Worm (Caenorhabditis elegans) whole organism, young adult: ENCODE measurements around the gene Y71H2AM.1.

Experiments used
- F55B11.4 ChIP-seq: sonication (generic microtip); optimal IDR thresholded peaks from 2 replicates; lab custom pipeline; 2016; ENCODE audit warnings: missing compliant biosample characterization, missing genetic modification characterization, borderline replicate concordance; ENCODE audit not compliant: insufficient read depth
- Y79H2A.3 ChIP-seq: fragments of 200-800 bp; sonication (Bioruptor generic); conservative IDR thresholded peaks from 2 replicates; pipeline ENCODE4 v1.3.6; 2022; ENCODE audit warnings: missing genetic modification reagents, missing genetic modification characterization, missing compliant biosample characterization
- ZK185.1 ChIP-seq: sonication (generic microtip); optimal IDR thresholded peaks from 2 replicates; lab custom pipeline; 2016; ENCODE audit warnings: mild to moderate bottlenecking, missing genetic modification characterization, missing compliant biosample characterization; ENCODE audit not compliant: poor library complexity, severe bottlenecking
- aptf-3 ChIP-seq: fragments of 200-800 bp; sonication (Bioruptor generic); IDR thresholded peaks from 2 replicates; pipeline ENCODE4 v1.3.6; 2022; ENCODE audit warnings: missing genetic modification characterization, missing compliant biosample characterization
- atf-7 ChIP-seq: sonication (generic microtip); optimal IDR thresholded peaks from 2 replicates; lab custom pipeline; 2017; ENCODE audit warnings: mild to moderate bottlenecking, missing genetic modification characterization, missing compliant biosample characterization
- cebp-1 ChIP-seq, 2 experiments: fragments of 200-800 bp in 1 of 2; sonication (Bioruptor generic) in 1 of 2; sonication (generic microtip) in 1 of 2; IDR thresholded peaks in 1 of 2; optimal IDR thresholded peaks in 1 of 2; 2 replicates each; pipeline versions ENCODE4 v1.3.6 to Lab custom; 2017 to 2022; ENCODE audit warnings: missing compliant biosample characterization in 2 of 2, missing genetic modification characterization in 2 of 2, mild to moderate bottlenecking in 1 of 2, missing genetic modification reagents in 1 of 2, moderate library complexity in 1 of 2
- ceh-27 ChIP-seq: fragments of 200-800 bp; sonication (Bioruptor generic); optimal IDR thresholded peaks from 2 replicates; lab custom pipeline; 2018; ENCODE audit warnings: mild to moderate bottlenecking, missing genetic modification characterization, moderate library complexity, missing compliant biosample characterization
- ceh-40 ChIP-seq: fragments of 200-800 bp; sonication (Bioruptor generic); IDR thresholded peaks from 2 replicates; pipeline ENCODE4 v1.3.6; 2022; ENCODE audit warnings: missing genetic modification characterization, missing compliant biosample characterization
- dpl-1 ChIP-seq: fragments of 150-350 bp; optimal IDR thresholded peaks from 2 replicates; lab custom pipeline; 2014; ENCODE audit warnings: missing biosample characterization, missing genetic modification reagents, missing genetic modification characterization
- efl-1 ChIP-seq: fragments of 150-350 bp; optimal IDR thresholded peaks from 2 replicates; lab custom pipeline; 2014; ENCODE audit warnings: missing biosample characterization, missing genetic modification reagents, missing genetic modification characterization
- egrh-3 ChIP-seq: fragments of 200-800 bp; sonication (Bioruptor generic); IDR thresholded peaks from 2 replicates; pipeline ENCODE4 v1.3.6; 2022; ENCODE audit warnings: missing genetic modification reagents, missing genetic modification characterization, missing compliant biosample characterization
- ekl-4 ChIP-seq: fragments of 200-800 bp; sonication (Bioruptor generic); IDR thresholded peaks from 2 replicates; pipeline ENCODE4 v1.3.6; 2022; ENCODE audit warnings: missing genetic modification reagents, missing genetic modification characterization, missing compliant biosample characterization
- ets-4 ChIP-seq: fragments of 200-800 bp; sonication (Bioruptor generic); optimal IDR thresholded peaks from 2 replicates; lab custom pipeline; 2018; ENCODE audit warnings: mild to moderate bottlenecking, missing genetic modification characterization, missing compliant biosample characterization
- fkh-3 ChIP-seq: sonication (generic microtip); optimal IDR thresholded peaks from 2 replicates; lab custom pipeline; 2016; ENCODE audit warnings: mild to moderate bottlenecking, missing genetic modification characterization, missing compliant biosample characterization
- hlh-26 ChIP-seq: fragments of 200-800 bp; sonication (Bioruptor generic); conservative IDR thresholded peaks from 2 replicates; pipeline ENCODE4 v1.3.6; 2022; ENCODE audit warnings: missing genetic modification reagents, missing genetic modification characterization, missing compliant biosample characterization
- hmg-1.2 ChIP-seq: fragments of 200-800 bp; sonication (Bioruptor generic); IDR thresholded peaks from 2 replicates; pipeline ENCODE4 v1.3.6; 2022; ENCODE audit warnings: missing genetic modification reagents, missing genetic modification characterization, missing compliant biosample characterization
- hmg-20 ChIP-seq: fragments of 200-800 bp; sonication (Bioruptor generic); IDR thresholded peaks from 2 replicates; pipeline ENCODE4 v1.3.6; 2022; ENCODE audit warnings: missing genetic modification reagents, missing genetic modification characterization, missing compliant biosample characterization
- hsf-1 ChIP-seq: fragments of 200-800 bp; sonication (Bioruptor generic); IDR thresholded peaks from 2 replicates; pipeline ENCODE4 v1.3.6; 2022; ENCODE audit warnings: missing genetic modification reagents, missing genetic modification characterization, missing compliant biosample characterization
- let-526 ChIP-seq: fragments of 200-800 bp; sonication (Bioruptor generic); IDR thresholded peaks from 2 replicates; pipeline ENCODE4 v1.3.6; 2022; ENCODE audit warnings: missing genetic modification reagents, missing genetic modification characterization, missing compliant biosample characterization
- lin-26 ChIP-seq: fragments of 200-800 bp; sonication (Bioruptor generic); IDR thresholded peaks from 2 replicates; pipeline ENCODE4 v1.3.6; 2022; ENCODE audit warnings: missing genetic modification reagents, missing genetic modification characterization, missing compliant biosample characterization
- lsl-1 ChIP-seq: fragments of 200-800 bp; sonication (Bioruptor generic); optimal IDR thresholded peaks from 2 replicates; lab custom pipeline; 2018; ENCODE audit warnings: mild to moderate bottlenecking, missing genetic modification characterization, moderate library complexity, missing compliant biosample characterization
- madf-6 ChIP-seq: fragments of 200-800 bp; sonication (Bioruptor generic); IDR thresholded peaks from 2 replicates; pipeline ENCODE4 v1.3.6; 2022; ENCODE audit warnings: missing genetic modification reagents, missing genetic modification characterization, missing compliant biosample characterization
- mes-4 ChIP-seq: sonication (generic microtip); optimal IDR thresholded peaks from 2 replicates; lab custom pipeline; 2016; ENCODE audit warnings: missing genotype, missing genetic modification characterization, missing compliant biosample characterization
- mxl-1 ChIP-seq: sonication (generic microtip); optimal IDR thresholded peaks from 2 replicates; lab custom pipeline; 2016; ENCODE audit warnings: missing genetic modification characterization, missing compliant biosample characterization
- nfyb-1 ChIP-seq: fragments of 200-800 bp; sonication (Bioruptor generic); IDR thresholded peaks from 2 replicates; pipeline ENCODE4 v1.3.6; 2022; ENCODE audit warnings: missing genetic modification reagents, missing genetic modification characterization, missing compliant biosample characterization
- nhr-120 ChIP-seq: fragments of 200-800 bp; sonication (Bioruptor generic); IDR thresholded peaks from 2 replicates; pipeline ENCODE4 v1.3.6; 2022; ENCODE audit warnings: missing genetic modification characterization, missing compliant biosample characterization
- nhr-80 ChIP-seq: sonication (generic microtip); optimal IDR thresholded peaks from 2 replicates; lab custom pipeline; 2016; ENCODE audit warnings: missing genetic modification characterization, missing compliant biosample characterization
- pbrm-1 ChIP-seq: fragments of 200-800 bp; sonication (Bioruptor generic); IDR thresholded peaks from 2 replicates; pipeline ENCODE4 v1.3.6; 2022; ENCODE audit warnings: missing genetic modification reagents, missing genetic modification characterization, missing compliant biosample characterization
- sea-2 ChIP-seq: fragments of 200-800 bp; sonication (Bioruptor generic); IDR thresholded peaks from 2 replicates; pipeline ENCODE4 v1.3.6; 2022; ENCODE audit warnings: missing genetic modification characterization, missing compliant biosample characterization
- tbp1 ChIP-seq: fragments of 200-800 bp; sonication (Bioruptor generic); optimal IDR thresholded peaks from 2 replicates; lab custom pipeline; 2018; ENCODE audit warnings: mild to moderate bottlenecking, missing genetic modification characterization, missing compliant biosample characterization
- xnd-1 ChIP-seq: sonication (generic microtip); optimal IDR thresholded peaks from 2 replicates; lab custom pipeline; 2016; ENCODE audit warnings: missing genotype, missing genetic modification reagents, missing genetic modification characterization, missing compliant biosample characterization
- zim-3 ChIP-seq: sonication (generic microtip); optimal IDR thresholded peaks from 2 replicates; lab custom pipeline; 2017; ENCODE audit warnings: mild to moderate bottlenecking, missing genetic modification characterization, moderate library complexity, missing compliant biosample characterization
- ztf-22 ChIP-seq: fragments of 200-800 bp; sonication (Bioruptor generic); optimal IDR thresholded peaks from 2 replicates; lab custom pipeline; 2018; ENCODE audit warnings: mild to moderate bottlenecking, missing genetic modification characterization, moderate library complexity, missing compliant biosample characterization
- ztf-28 ChIP-seq: fragments of 200-800 bp; sonication (Bioruptor generic); IDR thresholded peaks from 2 replicates; pipeline ENCODE4 v1.3.6; 2022; ENCODE audit warnings: missing genetic modification reagents, missing genetic modification characterization, missing compliant biosample characterization

The Y71H2AM.1 gene

ce11 chrIII:2814919-2815554, 11.8 kb upstream of the Y71H2AM.1 start, which contains the start of gene tufm-1 (continued):
- TF ChIP-seq madf-6 (GFP tag; lab: Robert Waterston, UW) (peak; percentile 82), fkh-3 (tag; lab: Kevin White, UChicago) (no peak), hlh-26 (GFP tag; lab: Robert Waterston, UW) (no peak), sea-2 (GFP tag; lab: Robert Waterston, UW) (no peak), ztf-28 (GFP tag; lab: Robert Waterston, UW) (0 out of 2 replicates have a peak, but pooled peaks have one; percentile 19), ekl-4 (GFP tag; lab: Robert Waterston, UW) (no peak), lin-26 (GFP tag; lab: Robert Waterston, UW) (no peak), let-526 (no peak), dpl-1 (GFP tag; lab: Kevin White, UChicago) (peak; percentile 28), xnd-1 (tag; lab: Kevin White, UChicago) (peak; percentile 30), F55B11.4 (tag; lab: Kevin White, UChicago) (no peak), ceh-40 (no peak), aptf-3 (GFP tag; lab: Robert Waterston, UW) (no peak), ets-4 (GFP tag; lab: Kevin White, UChicago) (no peak)
- TF ChIP-seq, all 124 proteins: peak for 21

- TF ChIP-seq nfyb-1, result peak; percentile 91
- TF ChIP-seq hmg-1.2 (GFP tag; lab: Robert Waterston, UW), result peak; percentile 94
- no peak for TF ChIP-seq mxl-1 (tag; lab: Kevin White, UChicago)
Measured at ce11 chrIII:2816205-2816923, 10.5 kb upstream of the Y71H2AM.1 start.

ce11 chrIII:2817847-2818246, 9.0 kb upstream of the Y71H2AM.1 start:
- TF ChIP-seq cebp-1 (GFP tag; IDR thresholded peaks at IDR 0.05; lab: Robert Waterston, UW), result no peak
- TF ChIP-seq cebp-1 (tag; optimal IDR thresholded peaks at IDR 0.05; lab: Kevin White, UChicago), result no peak
- peak; percentile 31; the same call in 1 of the 2 replicates for TF ChIP-seq nfyb-1

ce11 chrIII:2818980-2819379, 7.9 kb upstream of the Y71H2AM.1 start, which contains the start of gene pipp-4P:
TSS of gene pipp-4P (plus strand) at chrIII:2819280.
- TF ChIP-seq efl-1 (GFP tag; lab: Kevin White, UChicago), result no peak
- TF ChIP-seq Y79H2A.3 (GFP tag; lab: Robert Waterston, UW), result no peak
- no peak for TF ChIP-seq pbrm-1 (GFP tag; lab: Robert Waterston, UW)
- TF ChIP-seq ceh-27, result no peak
- no peak for TF ChIP-seq zim-3 (tag; lab: Kevin White, UChicago)
- TF ChIP-seq tbp1, result no peak
- TF ChIP-seq mes-4, result no peak
- TF ChIP-seq hmg-20 (GFP tag; lab: Robert Waterston, UW), result no peak
- TF ChIP-seq ztf-22 (GFP tag; lab: Kevin White, UChicago), result no peak
- TF ChIP-seq hsf-1 (GFP tag; lab: Robert Waterston, UW), result no peak
- TF ChIP-seq nhr-120 (GFP tag; lab: Robert Waterston, UW), result no peak

ce11 chrIII:2832483-2832882, 5.6 kb downstream of the Y71H2AM.1 start, which contains the start of gene Y71H2AM.29:
TSS of gene Y71H2AM.29 (plus strand) at chrIII:2832783.
- TF ChIP-seq lsl-1 (GFP tag; lab: Kevin White, UChicago), result no peak
- TF ChIP-seq ets-4 (GFP tag; lab: Kevin White, UChicago), result no peak
- TF ChIP-seq madf-6 (GFP tag; lab: Robert Waterston, UW), result no peak
- no peak for TF ChIP-seq nhr-80
- TF ChIP-seq pbrm-1 (GFP tag; lab: Robert Waterston, UW), result no peak
- TF ChIP-seq egrh-3 (GFP tag; lab: Robert Waterston, UW), result no peak
- no peak for TF ChIP-seq lin-26 (GFP tag; lab: Robert Waterston, UW)
- no peak for TF ChIP-seq atf-7
- no peak for TF ChIP-seq ZK185.1
